Worm (Caenorhabditis elegans) whole organism, L3 larva: Measurements from ENCODE around the gene F37A8.1.

Experiments used
- R02D3.7 ChIP-seq: fragments of 150-350 bp; optimal IDR thresholded peaks from 2 replicates; lab custom pipeline; 2014; ENCODE audit warnings: missing biosample characterization, missing genetic modification characterization
- ZK546.5 ChIP-seq: sonication (generic microtip); optimal IDR thresholded peaks from 2 replicates; lab custom pipeline; 2017; ENCODE audit warnings: missing biosample characterization, missing genetic modification characterization
- aly-2 ChIP-seq: fragments of 150-350 bp; optimal IDR thresholded peaks from 2 replicates; lab custom pipeline; 2014; ENCODE audit warnings: missing biosample characterization, missing genetic modification characterization
- ama-1 ChIP-seq: fragments of 150-350 bp; optimal IDR thresholded peaks from 2 replicates; lab custom pipeline; 2018
- ceh-16 ChIP-seq: sonication (generic microtip); optimal IDR thresholded peaks from 2 replicates; lab custom pipeline; 2017; ENCODE audit warnings: missing biosample characterization, missing genetic modification characterization
- ceh-28 ChIP-seq: fragments of 150-350 bp; optimal IDR thresholded peaks from 2 replicates; lab custom pipeline; 2014; ENCODE audit warnings: missing biosample characterization, missing genetic modification reagents, missing genetic modification characterization
- ceh-82 ChIP-seq: fragments of 150-350 bp; optimal IDR thresholded peaks from 2 replicates; lab custom pipeline; 2014; ENCODE audit warnings: missing biosample characterization, missing genetic modification characterization
- ceh-9 ChIP-seq: sonication (generic microtip); optimal IDR thresholded peaks from 2 replicates; lab custom pipeline; 2018; ENCODE audit warnings: missing biosample characterization, missing genetic modification characterization
- daf-12 ChIP-seq: fragments of 150-350 bp; optimal IDR thresholded peaks from 2 replicates; lab custom pipeline; 2014; ENCODE audit warnings: missing biosample characterization, missing genetic modification reagents, missing genetic modification characterization
- egl-27 ChIP-seq: sonication (generic microtip); optimal IDR thresholded peaks from 4 replicates; lab custom pipeline; 2017; ENCODE audit warnings: missing biosample characterization, missing genetic modification reagents, missing genetic modification characterization
- egl-5 ChIP-seq: fragments of 150-350 bp; optimal IDR thresholded peaks from 2 replicates; lab custom pipeline; 2017; ENCODE audit warnings: missing biosample characterization, missing genetic modification reagents, missing genetic modification characterization, inconsistent platforms
- elt-1 ChIP-seq: fragments of 150-350 bp; optimal IDR thresholded peaks from 2 replicates; lab custom pipeline; 2014; ENCODE audit warnings: missing biosample characterization, missing genetic modification characterization
- elt-2 ChIP-seq: sonication (generic microtip); optimal IDR thresholded peaks from 2 replicates; lab custom pipeline; 2016; ENCODE audit warnings: missing genetic modification reagents, mild to moderate bottlenecking, missing genetic modification characterization, missing compliant biosample characterization
- elt-3 ChIP-seq, 3 experiments: fragments of 150-350 bp in 1 of 3; sonication (generic microtip) in 2 of 3; optimal IDR thresholded peaks; 2 replicates in 2 of 3; 4 replicates in 1 of 3; lab custom pipeline; 2014 to 2017; ENCODE audit warnings: missing biosample characterization in 3 of 3, missing genetic modification characterization in 3 of 3
- eor-1 ChIP-seq, 2 experiments: fragments of 150-350 bp; optimal IDR thresholded peaks; 2 replicates each; lab custom pipeline; 2014 to 2018; ENCODE audit warnings: missing biosample characterization in 2 of 2, missing genetic modification characterization in 2 of 2
- fkh-10 ChIP-seq: sonication (generic microtip); optimal IDR thresholded peaks from 2 replicates; lab custom pipeline; 2017; ENCODE audit warnings: missing biosample characterization, missing genetic modification reagents, missing genetic modification characterization
- fkh-2 ChIP-seq: fragments of 150-350 bp; optimal IDR thresholded peaks from 2 replicates; lab custom pipeline; 2014; ENCODE audit warnings: missing biosample characterization, missing genetic modification reagents, missing genetic modification characterization
- fos-1 ChIP-seq: fragments of 150-350 bp; optimal IDR thresholded peaks from 2 replicates; lab custom pipeline; 2014; ENCODE audit warnings: missing biosample characterization, missing genetic modification characterization
- hmg-11 ChIP-seq: sonication (generic microtip); optimal IDR thresholded peaks from 2 replicates; lab custom pipeline; 2016; ENCODE audit warnings: missing genetic modification characterization, missing compliant biosample characterization
- jun-1 ChIP-seq: fragments of 150-350 bp; optimal IDR thresholded peaks from 2 replicates; lab custom pipeline; 2014; ENCODE audit warnings: missing biosample characterization, missing genetic modification reagents, missing genetic modification characterization
- lin-15B ChIP-seq: fragments of 150-350 bp; optimal IDR thresholded peaks from 2 replicates; lab custom pipeline; 2014; ENCODE audit warnings: missing biosample characterization, missing genetic modification characterization
- lin-39 ChIP-seq: fragments of 150-350 bp; optimal IDR thresholded peaks from 2 replicates; lab custom pipeline; 2018; ENCODE audit warnings: missing biosample characterization, missing genetic modification reagents, missing genetic modification characterization
- lsy-12 ChIP-seq: sonication (generic microtip); optimal IDR thresholded peaks from 2 replicates; lab custom pipeline; 2016; ENCODE audit warnings: mild to moderate bottlenecking, missing genetic modification characterization, missing compliant biosample characterization
- mdl-1 ChIP-seq: fragments of 150-350 bp; optimal IDR thresholded peaks from 2 replicates; lab custom pipeline; 2014; ENCODE audit warnings: missing biosample characterization, missing genetic modification characterization
- mml-1 ChIP-seq: fragments of 150-350 bp; sonication (generic microtip); optimal IDR thresholded peaks from 3 replicates; lab custom pipeline; 2014; ENCODE audit warnings: missing biosample characterization, missing genetic modification characterization
- nfya-1 ChIP-seq: sonication (generic microtip); optimal IDR thresholded peaks from 2 replicates; lab custom pipeline; 2017; ENCODE audit warnings: missing genetic modification characterization, mild to moderate bottlenecking, missing compliant biosample characterization, antibody characterized with exemption, moderate library complexity; ENCODE audit not compliant: insufficient read depth
- nhr-11 ChIP-seq: fragments of 150-350 bp; optimal IDR thresholded peaks from 2 replicates; lab custom pipeline; 2014; ENCODE audit warnings: missing biosample characterization, missing genetic modification characterization
- nhr-12 ChIP-seq: fragments of 150-350 bp; optimal IDR thresholded peaks from 2 replicates; lab custom pipeline; 2014; ENCODE audit warnings: missing biosample characterization, missing genetic modification characterization
- nhr-23 ChIP-seq: fragments of 150-350 bp; optimal IDR thresholded peaks from 2 replicates; lab custom pipeline; 2014; ENCODE audit warnings: missing biosample characterization, missing genetic modification reagents, missing genetic modification characterization
- nhr-237 ChIP-seq: fragments of 150-350 bp; optimal IDR thresholded peaks from 2 replicates; lab custom pipeline; 2014; ENCODE audit warnings: missing biosample characterization, missing genetic modification characterization
- nhr-25 ChIP-seq: sonication (generic microtip); optimal IDR thresholded peaks from 2 replicates; lab custom pipeline; 2017; ENCODE audit warnings: missing biosample characterization, missing genetic modification characterization
- nhr-28 ChIP-seq: fragments of 150-350 bp; optimal IDR thresholded peaks from 2 replicates; lab custom pipeline; 2014; ENCODE audit warnings: missing biosample characterization, missing genetic modification characterization
- nhr-43 ChIP-seq: sonication (generic microtip); optimal IDR thresholded peaks from 2 replicates; lab custom pipeline; 2016; ENCODE audit warnings: mild to moderate bottlenecking, missing genetic modification characterization, missing compliant biosample characterization; ENCODE audit not compliant: poor library complexity, severe bottlenecking
- nhr-67 ChIP-seq: fragments of 150-350 bp; optimal IDR thresholded peaks from 2 replicates; lab custom pipeline; 2014; ENCODE audit warnings: missing biosample characterization, missing genetic modification characterization
- nhr-76 ChIP-seq: fragments of 150-350 bp; sonication (generic microtip); optimal IDR thresholded peaks from 5 replicates; lab custom pipeline; 2014; ENCODE audit warnings: missing biosample characterization, missing genetic modification characterization
- nhr-77 ChIP-seq: fragments of 150-350 bp; optimal IDR thresholded peaks from 2 replicates; lab custom pipeline; 2014; ENCODE audit warnings: missing biosample characterization, missing genetic modification characterization
- pha-4 ChIP-seq: fragments of 150-350 bp; optimal IDR thresholded peaks from 2 replicates; lab custom pipeline; 2014; ENCODE audit warnings: missing biosample characterization, missing genetic modification reagents, missing genetic modification characterization
- pqm-1 ChIP-seq: fragments of 150-350 bp; optimal IDR thresholded peaks from 2 replicates; lab custom pipeline; 2017; ENCODE audit warnings: missing biosample characterization, missing genetic modification characterization, inconsistent platforms
- sea-2 ChIP-seq: fragments of 150-350 bp; sonication (generic microtip); optimal IDR thresholded peaks from 4 replicates; lab custom pipeline; 2014; ENCODE audit warnings: missing biosample characterization, missing genetic modification reagents, missing genetic modification characterization
- skn-1 ChIP-seq: fragments of 150-350 bp; optimal IDR thresholded peaks from 2 replicates; lab custom pipeline; 2014; ENCODE audit warnings: missing biosample characterization, missing genetic modification characterization
- snpc-4 ChIP-seq: fragments of 150-350 bp; optimal IDR thresholded peaks from 2 replicates; lab custom pipeline; 2014; ENCODE audit warnings: missing biosample characterization, missing genetic modification characterization
- tbx-2 ChIP-seq: sonication (generic microtip); optimal IDR thresholded peaks from 2 replicates; lab custom pipeline; 2016; ENCODE audit warnings: mild to moderate bottlenecking, missing genetic modification characterization, missing compliant biosample characterization
- unc-39 ChIP-seq: sonication (generic microtip); optimal IDR thresholded peaks from 4 replicates; lab custom pipeline; 2017; ENCODE audit warnings: missing biosample characterization, missing genetic modification characterization
- unc-62 ChIP-seq: fragments of 150-350 bp; sonication (generic microtip); optimal IDR thresholded peaks from 4 replicates; lab custom pipeline; 2014; ENCODE audit warnings: missing biosample characterization, missing genetic modification reagents, missing genetic modification characterization
- zag-1 ChIP-seq: fragments of 150-350 bp; optimal IDR thresholded peaks from 2 replicates; lab custom pipeline; 2014; ENCODE audit warnings: missing biosample characterization, missing genetic modification characterization
- ztf-11 ChIP-seq: fragments of 150-350 bp; optimal IDR thresholded peaks from 2 replicates; lab custom pipeline; 2014; ENCODE audit warnings: missing biosample characterization, missing genetic modification characterization
- ztf-4 ChIP-seq: fragments of 150-350 bp; optimal IDR thresholded peaks from 2 replicates; lab custom pipeline; 2014; ENCODE audit warnings: missing biosample characterization, missing genetic modification characterization

The F37A8.1 gene

DNA sequence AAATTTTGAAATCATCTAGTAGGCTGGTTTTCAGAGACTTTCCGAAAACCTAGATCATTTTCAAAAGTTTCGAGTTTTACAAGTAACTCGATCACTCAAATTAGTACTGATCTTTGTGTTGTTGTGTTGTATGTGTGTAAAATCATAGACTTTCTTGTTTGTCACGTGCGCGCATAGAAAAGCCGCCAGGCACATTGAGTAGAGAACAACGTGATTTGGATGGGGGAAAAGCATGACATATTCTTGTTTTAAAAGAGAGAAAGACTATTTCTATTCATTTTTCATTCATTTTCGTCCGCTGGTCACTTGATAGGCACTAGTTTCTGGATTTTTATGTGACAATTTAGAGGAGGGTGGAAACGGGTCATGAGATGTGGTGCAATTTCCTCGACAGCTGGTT lies 26.0 kb downstream of the F37A8.1 start:
- peak; percentile 65 for TF ChIP-seq egl-5 (tag; lab: Kevin White, UChicago)
- peak; percentile 24 for TF ChIP-seq mdl-1 (tag; lab: Kevin White, UChicago)
- TF ChIP-seq nhr-43 (tag; lab: Kevin White, UChicago): peak; percentile 63
- TF ChIP-seq nhr-77 (tag; lab: Kevin White, UChicago): no peak
- peak; percentile 45 for TF ChIP-seq pha-4 (tag; lab: Kevin White, UChicago)
- no peak for TF ChIP-seq mml-1 (tag; lab: Kevin White, UChicago)
- no peak for TF ChIP-seq ama-1 (lab: Kevin White, UChicago)
- TF ChIP-seq fkh-10 (GFP tag; lab: Kevin White, UChicago): no peak
- TF ChIP-seq nhr-11 (tag; lab: Kevin White, UChicago): peak; percentile 42
- TF ChIP-seq sea-2 (GFP tag; lab: Kevin White, UChicago): no peak
- TF ChIP-seq nhr-23 (tag; lab: Kevin White, UChicago): peak; percentile 19
- TF ChIP-seq nhr-25: no peak
- no peak for TF ChIP-seq unc-62 (GFP tag; lab: Kevin White, UChicago)
- peak; percentile 43 for TF ChIP-seq nfya-1 (tag; lab: Kevin White, UChicago)

DNA sequence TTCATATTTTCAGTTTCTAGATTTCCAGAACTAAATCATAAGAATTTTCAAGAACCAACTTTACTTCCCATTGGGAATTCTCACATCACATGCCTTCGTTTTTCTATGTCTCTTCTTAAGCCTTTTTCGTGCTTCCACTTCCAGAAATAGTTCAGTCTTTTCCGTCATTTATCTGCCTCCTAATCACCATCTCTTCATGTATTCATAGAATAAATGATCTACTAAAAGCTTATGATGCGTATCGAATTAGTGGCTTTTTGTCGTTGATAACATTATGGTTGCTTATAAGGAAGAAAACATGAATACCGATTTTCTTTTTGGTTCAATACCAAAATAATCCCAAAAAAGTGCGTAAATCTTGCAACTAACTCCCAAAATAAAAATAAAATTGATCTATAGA lies 26.6 kb downstream of the F37A8.1 start:
- no peak for TF ChIP-seq elt-1
- TF ChIP-seq ztf-11 (tag; lab: Kevin White, UChicago): no peak
- no peak for TF ChIP-seq egl-5 (tag; lab: Kevin White, UChicago)
- no peak for TF ChIP-seq tbx-2
- TF ChIP-seq mdl-1 (tag; lab: Kevin White, UChicago): no peak
- no peak for TF ChIP-seq unc-62 (GFP tag; lab: Kevin White, UChicago)
- TF ChIP-seq ZK546.5 (tag; lab: Kevin White, UChicago): no peak
- TF ChIP-seq sea-2 (GFP tag; lab: Kevin White, UChicago): no peak
- TF ChIP-seq lsy-12 (tag; lab: Kevin White, UChicago): no peak
- no peak for TF ChIP-seq mml-1 (tag; lab: Kevin White, UChicago)
- TF ChIP-seq elt-2 (tag; lab: Kevin White, UChicago): no peak
- TF ChIP-seq, all 47 proteins: peak for 0

DNA sequence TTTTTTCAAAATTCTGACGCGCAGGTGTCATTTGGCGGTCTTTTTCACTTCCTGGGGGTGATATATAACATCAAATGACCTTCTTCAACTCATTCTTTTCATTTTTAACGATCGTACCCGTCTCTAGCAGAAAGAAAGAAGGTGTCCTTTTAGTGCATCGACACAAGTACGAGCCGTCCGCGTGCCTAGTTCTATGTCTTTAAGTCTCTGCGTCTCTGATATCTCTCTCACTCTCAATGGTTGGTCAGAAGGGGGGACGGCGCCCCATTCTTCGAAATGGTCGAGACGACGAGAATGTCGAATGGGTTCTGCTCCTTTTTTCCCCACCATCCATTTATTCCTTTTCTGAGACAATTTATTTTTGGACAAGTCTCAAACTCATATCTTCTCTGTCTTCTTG lies 27.4 kb downstream of the F37A8.1 start:
- TF ChIP-seq R02D3.7 (tag; lab: Kevin White, UChicago) (no peak), ama-1 (lab: Kevin White, UChicago) (peak; percentile 65), ceh-82 (tag; lab: Kevin White, UChicago) (no peak), lsy-12 (tag; lab: Kevin White, UChicago) (no peak), unc-39 (tag; lab: Kevin White, UChicago) (no peak), egl-27 (no peak), skn-1 (no peak), elt-3 (tag; optimal IDR thresholded peaks at IDR 0.05; lab: Kevin White, UChicago) (no peak), nhr-43 (tag; lab: Kevin White, UChicago) (no peak), sea-2 (GFP tag; lab: Kevin White, UChicago) (no peak), mml-1 (tag; lab: Kevin White, UChicago) (no peak), unc-62 (GFP tag; lab: Kevin White, UChicago) (no peak), ceh-28 (no peak), lin-39 (tag; lab: Kevin White, UChicago) (peak; percentile 44), snpc-4 (tag; lab: Kevin White, UChicago) (peak; percentile 17), ceh-16 (tag; lab: Kevin White, UChicago) (no peak), elt-1 (no peak), jun-1 (no peak), ceh-9 (tag; lab: Kevin White, UChicago) (no peak), nhr-76 (no peak), tbx-2 (no peak), pha-4 (tag; lab: Kevin White, UChicago) (no peak), lin-15B (tag; lab: Kevin White, UChicago) (peak; percentile 24), hmg-11 (peak; percentile 20), ZK546.5 (tag; lab: Kevin White, UChicago) (no peak), eor-1 (tag; optimal IDR thresholded peaks at IDR 0.05; lab: Kevin White, UChicago) (no peak), nfya-1 (tag; lab: Kevin White, UChicago) (peak; percentile 84), nhr-77 (tag; lab: Kevin White, UChicago) (no peak), fos-1 (tag; lab: Kevin White, UChicago) (no peak), nhr-67 (tag; lab: Kevin White, UChicago) (no peak), ztf-4 (no peak), daf-12 (tag; lab: Kevin White, UChicago) (no peak), nhr-23 (tag; lab: Kevin White, UChicago) (no peak), nhr-237 (tag; lab: Kevin White, UChicago) (no peak), egl-5 (tag; lab: Kevin White, UChicago) (peak; percentile 74), elt-2 (tag; lab: Kevin White, UChicago) (no peak), nhr-12 (tag; lab: Kevin White, UChicago) (no peak), pqm-1 (no peak), fkh-2 (tag; lab: Kevin White, UChicago) (no peak), nhr-11 (tag; lab: Kevin White, UChicago) (no peak), nhr-28 (tag; lab: Kevin White, UChicago) (no peak), mdl-1 (tag; lab: Kevin White, UChicago) (no peak), aly-2 (tag; lab: Kevin White, UChicago) (no peak), zag-1 (tag; lab: Kevin White, UChicago) (no peak)
